Worm (Caenorhabditis elegans) whole organism, L4 larva: Measurements from ENCODE around the gene C09E9.1.

ENCODE experiments used
- F26F4.8 ChIP-seq: fragments of 200-800 bp; sonication (Bioruptor generic); conservative IDR thresholded peaks from 2 replicates; pipeline ENCODE4 v1.3.6; 2022; ENCODE audit warnings: missing genetic modification characterization, missing compliant biosample characterization
- F49E8.2 ChIP-seq: sonication (generic microtip); optimal IDR thresholded peaks from 2 replicates; lab custom pipeline; 2016; ENCODE audit warnings: missing compliant biosample characterization, mild to moderate bottlenecking, missing genetic modification characterization, borderline replicate concordance
- R02D3.7 ChIP-seq: fragments of 150-350 bp; sonication (generic microtip); optimal IDR thresholded peaks from 3 replicates; lab custom pipeline; 2014; ENCODE audit warnings: missing biosample characterization, missing genetic modification characterization
- T20F7.1 ChIP-seq: fragments of 200-800 bp; sonication (Bioruptor generic); optimal IDR thresholded peaks from 2 replicates; lab custom pipeline; 2018; ENCODE audit warnings: mild to moderate bottlenecking, missing genetic modification characterization, missing compliant biosample characterization
- T26A8.4 ChIP-seq: fragments of 200-800 bp; sonication (Bioruptor generic); IDR thresholded peaks from 2 replicates; pipeline ENCODE4 v1.3.6; 2022; ENCODE audit warnings: missing genetic modification characterization, missing compliant biosample characterization
- Y105C5A.15 ChIP-seq: fragments of 200-800 bp; sonication (Bioruptor generic); IDR thresholded peaks from 2 replicates; pipeline ENCODE4 v1.3.6; 2022; ENCODE audit warnings: missing genetic modification characterization, missing compliant biosample characterization
- Y48G9A.11 ChIP-seq: fragments of 200-800 bp; sonication (Bioruptor generic); IDR thresholded peaks from 2 replicates; pipeline ENCODE4 v1.3.6; 2022; ENCODE audit warnings: missing genetic modification reagents, missing genetic modification characterization, missing compliant biosample characterization
- Y75B8A.6 ChIP-seq: fragments of 200-800 bp; sonication (Bioruptor generic); IDR thresholded peaks from 2 replicates; pipeline ENCODE4 v1.3.6; 2022; ENCODE audit warnings: missing genetic modification reagents, missing genetic modification characterization, missing compliant biosample characterization
- aha-1 ChIP-seq: fragments of 150-350 bp; peaks from one replicate; lab custom pipeline; 2014; ENCODE audit warnings: missing biosample characterization, missing genetic modification characterization
- ceh-20 ChIP-seq: fragments of 200-800 bp; sonication (Bioruptor generic); IDR thresholded peaks from 2 replicates; pipeline ENCODE4 v1.3.6; 2022; ENCODE audit warnings: missing genetic modification reagents, missing genetic modification characterization, missing compliant biosample characterization
- cey-2 ChIP-seq: sonication (generic microtip); optimal IDR thresholded peaks from 3 replicates; lab custom pipeline; 2017; ENCODE audit warnings: missing genetic modification characterization, mild to moderate bottlenecking, missing compliant biosample characterization, antibody characterized with exemption, borderline replicate concordance; ENCODE audit not compliant: insufficient read depth
- daf-16 ChIP-seq, 3 experiments: sonication (generic microtip); optimal IDR thresholded peaks; 2 replicates each; lab custom pipeline; 2016 to 2017; ENCODE audit warnings: missing genetic modification characterization in 3 of 3, missing genetic modification reagents in 3 of 3, mild to moderate bottlenecking in 2 of 3, missing compliant biosample characterization in 2 of 3, missing biosample characterization in 1 of 3, moderate library complexity in 1 of 3
- dmd-6 ChIP-seq: fragments of 200-800 bp; sonication (Bioruptor generic); IDR thresholded peaks from 2 replicates; pipeline ENCODE4 v1.3.6; 2022; ENCODE audit warnings: missing genetic modification reagents, missing genetic modification characterization, missing compliant biosample characterization
- dmd-8 ChIP-seq: fragments of 200-800 bp; sonication (Bioruptor generic); IDR thresholded peaks from 2 replicates; pipeline ENCODE4 v1.3.6; 2022; ENCODE audit warnings: missing genetic modification characterization, missing compliant biosample characterization
- dmd-9 ChIP-seq: fragments of 200-800 bp; sonication (Bioruptor generic); IDR thresholded peaks from 2 replicates; pipeline ENCODE4 v1.3.6; 2022; ENCODE audit warnings: missing genetic modification reagents, missing genetic modification characterization, missing compliant biosample characterization
- dpl-1 ChIP-seq: fragments of 150-350 bp; optimal IDR thresholded peaks from 2 replicates; lab custom pipeline; 2014; ENCODE audit warnings: missing biosample characterization, missing genetic modification reagents, missing genetic modification characterization
- egl-27 ChIP-seq: sonication (generic microtip); optimal IDR thresholded peaks from 3 replicates; lab custom pipeline; 2017; ENCODE audit warnings: missing biosample characterization, missing genetic modification reagents, missing genetic modification characterization
- fos-1 ChIP-seq: fragments of 150-350 bp; optimal IDR thresholded peaks from 2 replicates; lab custom pipeline; 2014; ENCODE audit warnings: missing biosample characterization, missing genetic modification characterization
- gei-8 ChIP-seq: fragments of 200-800 bp; sonication (Bioruptor generic); optimal IDR thresholded peaks from 2 replicates; lab custom pipeline; 2018; ENCODE audit warnings: mild to moderate bottlenecking, missing genetic modification characterization, missing compliant biosample characterization
- hlh-11 ChIP-seq: fragments of 200-800 bp; sonication (Bioruptor generic); optimal IDR thresholded peaks from 2 replicates; lab custom pipeline; 2018; ENCODE audit warnings: mild to moderate bottlenecking, missing genetic modification characterization, missing compliant biosample characterization
- hlh-30 ChIP-seq: sonication (generic microtip); optimal IDR thresholded peaks from 2 replicates; lab custom pipeline; 2017; ENCODE audit warnings: antibody characterized with exemption, mild to moderate bottlenecking, missing genetic modification characterization, missing compliant biosample characterization; ENCODE audit not compliant: insufficient read depth
- jun-1 ChIP-seq: fragments of 150-350 bp; optimal IDR thresholded peaks from 2 replicates; lab custom pipeline; 2014; ENCODE audit warnings: missing biosample characterization, missing genetic modification reagents, missing genetic modification characterization
- lim-7 ChIP-seq: fragments of 200-800 bp; sonication (Bioruptor generic); IDR thresholded peaks from 2 replicates; pipeline ENCODE4 v1.3.6; 2022; ENCODE audit warnings: missing genetic modification characterization, missing compliant biosample characterization
- lin-13 ChIP-seq: fragments of 150-350 bp; optimal IDR thresholded peaks from 2 replicates; lab custom pipeline; 2014; ENCODE audit warnings: missing biosample characterization, missing genetic modification reagents, missing genetic modification characterization
- lin-29 ChIP-seq: fragments of 200-800 bp; sonication (Bioruptor generic); IDR thresholded peaks from 2 replicates; pipeline ENCODE4 v1.3.6; 2022; ENCODE audit warnings: missing genetic modification reagents, missing genetic modification characterization, missing compliant biosample characterization
- lin-38 ChIP-seq: fragments of 200-800 bp; sonication (Bioruptor generic); IDR thresholded peaks from 2 replicates; pipeline ENCODE4 v1.3.6; 2022; ENCODE audit warnings: missing genetic modification reagents, missing genetic modification characterization, missing compliant biosample characterization
- lsy-2 ChIP-seq, 2 experiments: fragments of 150-350 bp in 1 of 2; sonication (generic microtip) in 1 of 2; optimal IDR thresholded peaks; 2 replicates each; lab custom pipeline; 2014 to 2017; ENCODE audit warnings: missing biosample characterization in 2 of 2, missing genetic modification characterization in 2 of 2
- madf-9 ChIP-seq: fragments of 200-800 bp; sonication (Bioruptor generic); conservative IDR thresholded peaks from 2 replicates; pipeline ENCODE4 v1.3.6; 2022; ENCODE audit warnings: missing genetic modification reagents, missing genetic modification characterization, missing compliant biosample characterization
- mxl-2 ChIP-seq: fragments of 200-800 bp; sonication (Bioruptor generic); conservative IDR thresholded peaks from 2 replicates; pipeline ENCODE4 v1.3.6; 2022; ENCODE audit warnings: missing genetic modification reagents, missing genetic modification characterization, missing compliant biosample characterization
- nhr-10 ChIP-seq: fragments of 150-350 bp; optimal IDR thresholded peaks from 2 replicates; lab custom pipeline; 2014; ENCODE audit warnings: missing biosample characterization, missing genetic modification characterization
- nhr-25 ChIP-seq: sonication (generic microtip); optimal IDR thresholded peaks from 2 replicates; lab custom pipeline; 2017; ENCODE audit warnings: missing genetic modification characterization, mild to moderate bottlenecking, missing compliant biosample characterization, antibody characterized with exemption, moderate library complexity, borderline replicate concordance; ENCODE audit not compliant: insufficient read depth
- nhr-28 ChIP-seq: fragments of 150-350 bp; optimal IDR thresholded peaks from 2 replicates; lab custom pipeline; 2014; ENCODE audit warnings: missing biosample characterization, missing genetic modification characterization
- nhr-42 ChIP-seq: fragments of 200-800 bp; sonication (Bioruptor generic); IDR thresholded peaks from 2 replicates; pipeline ENCODE4 v1.3.6; 2022; ENCODE audit warnings: missing genetic modification characterization, missing compliant biosample characterization
- nhr-6 ChIP-seq: fragments of 150-350 bp; optimal IDR thresholded peaks from 2 replicates; lab custom pipeline; 2014; ENCODE audit warnings: missing biosample characterization, missing genetic modification characterization
- pqm-1 ChIP-seq: sonication (generic microtip); optimal IDR thresholded peaks from 2 replicates; lab custom pipeline; 2017; ENCODE audit warnings: missing biosample characterization, missing genetic modification characterization
- rbr-2 ChIP-seq: sonication (generic microtip); optimal IDR thresholded peaks from 2 replicates; lab custom pipeline; 2016; ENCODE audit warnings: missing genotype, missing genetic modification characterization, missing compliant biosample characterization
- skn-1 ChIP-seq: fragments of 150-350 bp; optimal IDR thresholded peaks from 2 replicates; lab custom pipeline; 2014; ENCODE audit warnings: missing biosample characterization, missing genetic modification characterization
- tag-97 ChIP-seq: fragments of 200-800 bp; sonication (Bioruptor generic); IDR thresholded peaks from 2 replicates; pipeline ENCODE4 v1.3.6; 2022; ENCODE audit warnings: missing genetic modification characterization, missing compliant biosample characterization
- unc-130 ChIP-seq: sonication (generic microtip); optimal IDR thresholded peaks from 2 replicates; lab custom pipeline; 2016; ENCODE audit warnings: missing genetic modification reagents, missing genetic modification characterization, missing compliant biosample characterization
- unc-62 ChIP-seq, 3 experiments: fragments of 150-350 bp in 1 of 3; sonication (generic microtip); optimal IDR thresholded peaks in 2 of 3; peaks in 1 of 3; 1 replicate in 1 of 3; 2 replicates in 2 of 3; lab custom pipeline; 2014 to 2017; ENCODE audit warnings: missing biosample characterization in 3 of 3, missing genetic modification characterization in 3 of 3, missing genetic modification reagents in 3 of 3, missing genotype in 1 of 3
- zag-1 ChIP-seq: fragments of 150-350 bp; optimal IDR thresholded peaks from 2 replicates; lab custom pipeline; 2014; ENCODE audit warnings: missing biosample characterization, missing genetic modification characterization

Gene C09E9.1

DNA sequence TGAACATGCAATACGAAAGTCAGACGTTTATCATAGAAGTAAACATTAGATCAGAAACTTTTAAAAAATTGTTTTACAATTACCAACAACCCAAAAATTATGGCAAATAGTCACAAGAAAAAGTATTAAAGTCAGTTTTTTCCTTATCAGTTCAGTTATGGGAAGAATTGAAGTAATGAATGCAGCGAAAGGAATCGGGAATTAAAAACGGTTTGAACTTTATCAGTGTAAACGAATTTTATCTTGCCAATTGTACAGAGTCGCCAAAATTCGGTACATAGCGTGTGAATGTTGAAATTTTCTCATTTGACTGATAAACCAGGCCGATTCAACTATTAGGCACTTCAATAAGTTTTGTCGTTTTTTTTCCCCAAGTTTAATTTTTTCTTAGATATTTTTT is 8.5 kb upstream of the C09E9.1 start (continued):
- TF ChIP-seq unc-130 (GFP tag; lab: Kevin White, UChicago) (no peak), pqm-1 (tag; lab: Kevin White, UChicago) (peak; percentile 98), fos-1 (tag; lab: Kevin White, UChicago) (no peak), cey-2 (tag; lab: Kevin White, UChicago) (no peak), lin-13 (GFP tag; lab: Kevin White, UChicago) (no peak), skn-1 (tag; lab: Kevin White, UChicago) (no peak), lim-7 (GFP tag; lab: Robert Waterston, UW) (no peak), nhr-10 (tag; lab: Kevin White, UChicago) (no peak), T26A8.4 (GFP tag; lab: Robert Waterston, UW) (no peak), egl-27 (tag; lab: Kevin White, UChicago) (no peak), aha-1 (no peak), hlh-30 (tag; lab: Kevin White, UChicago) (no peak), unc-62 (GFP tag; optimal IDR thresholded peaks at IDR 0.05 in 1 of 2; lab: Kevin White, UChicago) (no peak), unc-62 (tag; optimal IDR thresholded peaks at IDR 0.05; lab: Kevin White, UChicago) (no peak), T20F7.1 (no peak), F49E8.2 (no peak), dmd-6 (GFP tag; lab: Robert Waterston, UW) (peak; percentile 85), zag-1 (no peak), rbr-2 (tag; lab: Kevin White, UChicago) (no peak), dmd-9 (GFP tag; lab: Robert Waterston, UW) (no peak), tag-97 (GFP tag; lab: Robert Waterston, UW) (no peak), jun-1 (tag; lab: Kevin White, UChicago) (no peak), nhr-42 (GFP tag; lab: Robert Waterston, UW) (no peak), nhr-6 (tag; lab: Kevin White, UChicago) (no peak), madf-9 (no peak), hlh-11 (peak; percentile 63), nhr-25 (tag; lab: Kevin White, UChicago) (no peak), R02D3.7 (tag; lab: Kevin White, UChicago) (no peak), dmd-8 (no peak), dpl-1 (GFP tag; lab: Kevin White, UChicago) (no peak), gei-8 (GFP tag; lab: Kevin White, UChicago) (no peak), daf-16 (GFP tag; optimal IDR thresholded peaks at IDR 0.05; lab: Kevin White, UChicago) (no peak), daf-16 (tag; optimal IDR thresholded peaks at IDR 0.05; lab: Kevin White, UChicago) (peak; percentile 71), lin-38 (GFP tag; lab: Robert Waterston, UW) (no peak), F26F4.8 (GFP tag; lab: Robert Waterston, UW) (no peak), Y48G9A.11 (GFP tag; lab: Robert Waterston, UW) (no peak)

DNA sequence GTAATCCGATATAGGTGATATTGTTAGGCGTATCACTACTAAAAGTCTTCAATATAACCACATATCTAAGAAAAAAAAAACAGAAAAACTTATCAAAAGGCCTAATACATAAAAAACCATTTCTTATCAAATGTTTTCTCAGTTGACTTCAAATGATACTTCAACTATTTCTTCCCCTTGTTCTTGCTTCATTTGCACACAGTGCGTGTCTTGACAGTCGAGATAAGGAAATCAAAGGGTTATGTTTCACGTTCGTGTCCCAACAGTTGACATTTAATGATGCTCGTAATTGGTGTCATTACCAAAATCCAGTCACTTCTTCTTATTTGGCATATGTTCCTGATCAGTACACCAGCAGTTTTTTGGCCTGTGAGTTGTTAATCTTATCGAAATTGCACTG is 7.9 kb upstream of the C09E9.1 start, which contains the start of gene clec-170:
Gene clec-170 (plus strand): TSS at position 143 of the 400 bp plus-strand sequence.
- peak; percentile 56 for TF ChIP-seq nhr-28 (tag; lab: Kevin White, UChicago)
- TF ChIP-seq pqm-1 (tag; lab: Kevin White, UChicago), result peak; percentile 81
- TF ChIP-seq ceh-20, result no peak
- peak; percentile 58 for TF ChIP-seq dmd-6 (GFP tag; lab: Robert Waterston, UW)

DNA sequence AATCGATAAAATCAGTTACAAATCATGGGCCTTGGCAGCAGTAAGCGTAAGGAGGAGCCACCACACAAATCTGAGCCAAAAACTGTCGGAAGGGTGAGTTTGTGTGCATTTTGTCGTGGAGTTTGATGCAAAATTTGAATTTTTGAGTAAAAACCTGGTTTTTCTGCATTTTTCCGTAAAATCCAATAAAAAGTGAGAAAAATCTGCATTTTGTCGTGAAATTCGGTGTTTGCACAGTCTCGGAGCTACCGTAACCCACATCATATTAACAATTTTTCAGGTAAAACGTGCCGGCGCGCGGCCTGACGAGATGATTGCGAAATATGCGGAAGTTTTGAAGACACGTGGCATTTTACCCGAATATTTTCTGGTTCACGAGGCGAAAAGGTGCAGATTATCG is 1.2 kb downstream of the C09E9.1 start:
- TF ChIP-seq hlh-11 (no peak), Y75B8A.6 (GFP tag; lab: Robert Waterston, UW) (0 out of 2 replicates have a peak, but pooled peaks have one; percentile 16), Y48G9A.11 (GFP tag; lab: Robert Waterston, UW) (0 out of 2 replicates have a peak, but pooled peaks have one; percentile 48), lin-13 (GFP tag; lab: Kevin White, UChicago) (peak; percentile 34), aha-1 (peak; percentile 40), nhr-6 (tag; lab: Kevin White, UChicago) (no peak), lin-29 (no peak), Y105C5A.15 (GFP tag; lab: Robert Waterston, UW) (no peak), mxl-2 (GFP tag; lab: Robert Waterston, UW) (0 out of 2 replicates have a peak, but pooled peaks have one; percentile 24), lsy-2 (tag; optimal IDR thresholded peaks at IDR 0.05; lab: Kevin White, UChicago) (peak in 1 of 2 experiments; percentile 2)
